Worm (Caenorhabditis elegans) whole organism, L4 larva: Measurements from ENCODE around the gene ZK721.4.

Source experiments
- ama-1 ChIP-seq: fragments of 150-350 bp; optimal IDR thresholded peaks from 2 replicates; lab custom pipeline; 2014; ENCODE audit warnings: inconsistent platforms, mixed read lengths
- hlh-30 ChIP-seq: sonication (generic microtip); optimal IDR thresholded peaks from 2 replicates; lab custom pipeline; 2017; ENCODE audit warnings: antibody characterized with exemption, mild to moderate bottlenecking, missing genetic modification characterization, missing compliant biosample characterization; ENCODE audit not compliant: insufficient read depth
- nhr-11 ChIP-seq: fragments of 150-350 bp; optimal IDR thresholded peaks from 2 replicates; lab custom pipeline; 2014; ENCODE audit warnings: missing biosample characterization, missing genetic modification characterization
- snpc-4 ChIP-seq: fragments of 150-350 bp; optimal IDR thresholded peaks from 2 replicates; lab custom pipeline; 2014; ENCODE audit warnings: missing biosample characterization, missing genetic modification characterization

- TF ChIP-seq hlh-30 (tag; lab: Kevin White, UChicago) (no peak), ama-1 (no peak), snpc-4 (tag; lab: Kevin White, UChicago) (no peak), nhr-11 (tag; lab: Kevin White, UChicago) (no peak)
These were observed 21.3 kb downstream of the ZK721.4 start for ce11 chrX:8799925-8800324.
